Fruit fly (Drosophila melanogaster) whole organism, wandering third instar larva: ENCODE measurements around the gene ps.

Experiments
- Abd-B ChIP-seq: fragments of >200 bp; optimal IDR thresholded peaks from 2 replicates; lab custom pipeline; 2017; ENCODE audit warnings: missing biosample characterization, missing genetic modification characterization
- CG32264 ChIP-seq: fragments of 200-800 bp; sonication (Bioruptor generic); optimal IDR thresholded peaks from 2 replicates; lab custom pipeline; 2016; ENCODE audit warnings: missing biosample characterization, missing genetic modification characterization
- CG9705 ChIP-seq: fragments of 200-800 bp; sonication (Bioruptor generic); optimal IDR thresholded peaks from 2 replicates; lab custom pipeline; 2018; ENCODE audit warnings: missing biosample characterization, mild to moderate bottlenecking, missing genetic modification characterization
- CrebA ChIP-seq: fragments of 200-800 bp; sonication (Bioruptor generic); optimal IDR thresholded peaks from 2 replicates; lab custom pipeline; 2016; ENCODE audit warnings: missing biosample characterization, mild to moderate bottlenecking, missing genetic modification characterization, borderline replicate concordance
- Dfd ChIP-seq: fragments of >200 bp; optimal IDR thresholded peaks from 2 replicates; lab custom pipeline; 2017; ENCODE audit warnings: missing biosample characterization, missing genetic modification characterization
- Dif ChIP-seq: fragments of 200-275, 200-300 bp; sonication (Bioruptor generic); optimal IDR thresholded peaks from 2 replicates; lab custom pipeline; 2018; ENCODE audit warnings: missing biosample characterization, missing genetic modification characterization; ENCODE audit not compliant: partially characterized antibody
- GATAd ChIP-seq: sonication (Bioruptor generic); optimal IDR thresholded peaks from 2 replicates; lab custom pipeline; 2016; ENCODE audit warnings: missing biosample characterization, missing genetic modification characterization
- HLH106 ChIP-seq: fragments of 200-800 bp; optimal IDR thresholded peaks from 3 replicates; lab custom pipeline; 2019; ENCODE audit warnings: missing biosample characterization, mild to moderate bottlenecking, missing genetic modification characterization, moderate library complexity
- Hnf4 ChIP-seq: fragments of 200-800 bp; sonication (Bioruptor generic); optimal IDR thresholded peaks from 2 replicates; lab custom pipeline; 2016; ENCODE audit warnings: missing biosample characterization, mild to moderate bottlenecking, missing genetic modification characterization
- Hr78 ChIP-seq: fragments of >200 bp; optimal IDR thresholded peaks from 2 replicates; lab custom pipeline; 2017; ENCODE audit warnings: missing biosample characterization, missing genetic modification characterization
- Hr83 ChIP-seq: fragments of 200-300 bp; sonication (Bioruptor generic); optimal IDR thresholded peaks from 2 replicates; lab custom pipeline; 2016; ENCODE audit warnings: missing biosample characterization, mild to moderate bottlenecking, missing genetic modification characterization, moderate library complexity; ENCODE audit not compliant: poor library complexity, severe bottlenecking
- Jra ChIP-seq: sonication (Bioruptor generic); optimal IDR thresholded peaks from 2 replicates; lab custom pipeline; 2016; ENCODE audit warnings: missing biosample characterization, missing genetic modification characterization
- Mio ChIP-seq: sonication (Bioruptor generic); optimal IDR thresholded peaks from 2 replicates; lab custom pipeline; 2016; ENCODE audit warnings: missing biosample characterization, missing genetic modification characterization
- Myc ChIP-seq: fragments of >200 bp; optimal IDR thresholded peaks from 2 replicates; lab custom pipeline; 2017
- N ChIP-seq: fragments of >200 bp; optimal IDR thresholded peaks from 2 replicates; lab custom pipeline; 2018; ENCODE audit warnings: missing biosample characterization, missing external identifiers, missing genetic modification characterization
- OdsH ChIP-seq: fragments of 200-800 bp; sonication (Bioruptor generic); optimal IDR thresholded peaks from 2 replicates; lab custom pipeline; 2016; ENCODE audit warnings: missing biosample characterization, mild to moderate bottlenecking, missing genetic modification characterization
- Rel ChIP-seq, 2 experiments: fragments of 200-800 bp; sonication (Bioruptor generic) in 1 of 2; optimal IDR thresholded peaks; 2 replicates in 1 of 2; 3 replicates in 1 of 2; lab custom pipeline; 2016 to 2019; ENCODE audit warnings: mild to moderate bottlenecking in 2 of 2, missing biosample characterization in 2 of 2, missing genetic modification characterization in 2 of 2, moderate library complexity in 1 of 2
- Sp1 ChIP-seq: fragments of 200-800 bp; sonication (Bioruptor generic); optimal IDR thresholded peaks from 3 replicates; lab custom pipeline; 2019; ENCODE audit warnings: missing biosample characterization, mild to moderate bottlenecking, missing genetic modification characterization, moderate library complexity
- Vsx2 ChIP-seq: fragments of 200-300, 225-300 bp; sonication (Bioruptor generic); optimal IDR thresholded peaks from 2 replicates; lab custom pipeline; 2018; ENCODE audit warnings: missing biosample characterization, missing genetic modification characterization; ENCODE audit not compliant: partially characterized antibody
- br ChIP-seq: fragments of 200-800 bp; sonication (Bioruptor generic); optimal IDR thresholded peaks from 2 replicates; lab custom pipeline; 2016; ENCODE audit warnings: missing biosample characterization, missing genetic modification characterization
- brk ChIP-seq: fragments of 200-800 bp; sonication (Bioruptor generic); optimal IDR thresholded peaks from 2 replicates; lab custom pipeline; 2016; ENCODE audit warnings: missing biosample characterization, mild to moderate bottlenecking, missing genetic modification characterization
- dl ChIP-seq, 2 experiments: fragments of 175-275, 200-275 bp in 1 of 2; fragments of 200-275 bp in 1 of 2; sonication (Bioruptor generic); optimal IDR thresholded peaks; lab custom pipeline; 2018; ENCODE audit warnings: mild to moderate bottlenecking in 2 of 2, missing biosample characterization in 2 of 2, missing genetic modification characterization in 2 of 2, moderate library complexity in 2 of 2; ENCODE audit not compliant: partially characterized antibody in 2 of 2, insufficient read depth in 1 of 2
- dmrt93B ChIP-seq: fragments of 200-800 bp; sonication (Bioruptor generic); optimal IDR thresholded peaks from 2 replicates; lab custom pipeline; 2018; ENCODE audit warnings: missing biosample characterization, mild to moderate bottlenecking, missing genetic modification characterization
- dsf ChIP-seq: sonication (Bioruptor generic); optimal IDR thresholded peaks from 2 replicates; lab custom pipeline; 2016; ENCODE audit warnings: missing biosample characterization, missing genetic modification characterization, borderline replicate concordance
- ey ChIP-seq: fragments of 200-800 bp; sonication (Bioruptor generic); optimal IDR thresholded peaks from 2 replicates; lab custom pipeline; 2016; ENCODE audit warnings: missing biosample characterization, missing genetic modification characterization
- foxo ChIP-seq, 2 experiments: fragments of 200-800 bp; sonication (Bioruptor generic); optimal IDR thresholded peaks; 2 replicates in 1 of 2; 3 replicates in 1 of 2; lab custom pipeline; 2016 to 2017; ENCODE audit warnings: missing biosample characterization in 2 of 2, missing genetic modification characterization in 2 of 2
- fru ChIP-seq: fragments of 200-800 bp; sonication (Bioruptor generic); optimal IDR thresholded peaks from 3 replicates; lab custom pipeline; 2016; ENCODE audit warnings: missing biosample characterization, mild to moderate bottlenecking, missing genetic modification characterization
- h ChIP-seq: fragments of 200-800 bp; sonication (Bioruptor generic); optimal IDR thresholded peaks from 3 replicates; lab custom pipeline; 2016; ENCODE audit warnings: missing biosample characterization, mild to moderate bottlenecking, missing genetic modification characterization
- jim ChIP-seq: fragments of 175-275, 200-325 bp; sonication (Bioruptor generic); optimal IDR thresholded peaks from 2 replicates; lab custom pipeline; 2016; ENCODE audit warnings: missing biosample characterization, mild to moderate bottlenecking, missing genetic modification characterization
- lola ChIP-seq: fragments of >200 bp; optimal IDR thresholded peaks from 2 replicates; lab custom pipeline; 2017; ENCODE audit warnings: missing biosample characterization, missing genetic modification characterization
- pan ChIP-seq: fragments of >200 bp; optimal IDR thresholded peaks from 2 replicates; lab custom pipeline; 2017
- psq ChIP-seq: fragments of 200-800 bp; sonication (Bioruptor generic); optimal IDR thresholded peaks from 3 replicates; lab custom pipeline; 2017; ENCODE audit warnings: missing biosample characterization, mild to moderate bottlenecking, missing genetic modification characterization, moderate library complexity
- rgr ChIP-seq: fragments of 200-800 bp; sonication (Bioruptor generic); optimal IDR thresholded peaks from 3 replicates; lab custom pipeline; 2016; ENCODE audit warnings: missing biosample characterization, mild to moderate bottlenecking, missing genetic modification characterization
- sage ChIP-seq: fragments of 200-800 bp; sonication (Bioruptor generic); optimal IDR thresholded peaks from 2 replicates; lab custom pipeline; 2016; ENCODE audit warnings: missing biosample characterization, mild to moderate bottlenecking, missing genetic modification characterization
- sv ChIP-seq: fragments of 200-800 bp; sonication (Bioruptor generic); optimal IDR thresholded peaks from 3 replicates; lab custom pipeline; 2016; ENCODE audit warnings: missing biosample characterization, missing genetic modification characterization
- tai ChIP-seq: sonication (Bioruptor generic); optimal IDR thresholded peaks from 2 replicates; lab custom pipeline; 2016; ENCODE audit warnings: missing biosample characterization, missing genetic modification characterization
- usp ChIP-seq: fragments of >200 bp; optimal IDR thresholded peaks from 2 replicates; lab custom pipeline; 2017; ENCODE audit warnings: missing biosample characterization, missing genetic modification characterization
- woc ChIP-seq: sonication (Bioruptor generic); optimal IDR thresholded peaks from 2 replicates; lab custom pipeline; 2016; ENCODE audit warnings: missing biosample characterization, mild to moderate bottlenecking, missing genetic modification characterization

Gene ps

DNA sequence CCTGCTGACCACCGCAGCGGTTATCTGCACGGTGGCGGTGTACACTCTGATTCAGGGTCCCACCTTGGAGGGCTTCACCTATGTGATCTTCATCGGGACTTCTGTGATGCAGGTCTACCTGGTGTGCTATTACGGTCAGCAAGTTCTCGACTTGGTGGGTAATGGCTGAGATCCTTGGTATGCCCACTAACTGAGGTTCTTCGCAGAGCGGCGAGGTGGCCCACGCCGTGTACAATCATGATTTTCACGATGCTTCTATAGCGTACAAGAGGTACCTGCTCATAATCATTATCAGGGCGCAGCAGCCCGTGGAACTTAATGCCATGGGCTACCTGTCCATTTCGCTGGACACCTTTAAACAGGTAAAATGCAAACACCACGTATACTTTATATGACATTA, 18.7 kb upstream of the ps start:
- TF ChIP-seq CG9705 (GFP tag; lab: Kevin White, UChicago) (no peak), sage (GFP tag; lab: Kevin White, UChicago) (no peak), h (no peak), HLH106 (tag; lab: Kevin White, UChicago) (no peak), Hr83 (GFP tag; lab: Kevin White, UChicago) (no peak), dl (GFP tag; optimal IDR thresholded peaks at IDR 0.05; lab: Kevin White, UChicago; ENCODE audit: insufficient read depth in 1 of 2, partially characterized antibody in 2 of 2) (no peak), Sp1 (GFP tag; lab: Kevin White, UChicago) (no peak), Jra (no peak)

DNA sequence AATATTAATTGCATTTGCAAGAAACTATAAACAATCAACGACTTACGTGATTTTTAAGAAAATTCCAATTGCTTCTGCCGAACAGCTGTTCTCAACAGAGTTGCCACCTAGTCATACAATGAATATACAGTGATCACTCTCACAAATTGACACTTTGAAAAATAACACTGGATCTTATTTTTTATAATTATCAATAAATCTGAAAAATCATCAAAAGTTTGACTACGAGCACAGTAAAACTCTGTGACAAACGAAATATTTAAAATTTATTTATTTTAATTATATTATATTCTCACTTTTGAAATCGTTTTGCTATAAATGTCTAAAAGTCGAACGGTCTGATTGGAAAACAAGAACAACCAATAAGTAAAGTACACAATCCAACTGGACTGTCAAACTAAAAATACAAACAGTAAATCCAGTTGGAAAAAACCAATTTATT, 17.8 kb upstream of the ps start, which contains the start of gene CG34117:
Gene CG34117, minus strand, starts transcription at position 103 of the 442 bp plus-strand sequence.
- TF ChIP-seq Rel (GFP tag; optimal IDR thresholded peaks at IDR 0.05; lab: Kevin White, UChicago), result no peak
- peak; percentile 68 for TF ChIP-seq Rel (tag; optimal IDR thresholded peaks at IDR 0.05; lab: Kevin White, UChicago)
- peak; percentile 86 for TF ChIP-seq Hnf4
- no peak for TF ChIP-seq tai (GFP tag; lab: Kevin White, UChicago)
- peak; percentile 69 for TF ChIP-seq fru
- no peak for TF ChIP-seq Dfd (GFP tag; lab: Kevin White, UChicago)
- TF ChIP-seq foxo (GFP tag; optimal IDR thresholded peaks at IDR 0.05; lab: Kevin White, UChicago), result peak in 1 of 2 experiments; percentile 89
- TF ChIP-seq dmrt93B, result peak; percentile 45
- no peak for TF ChIP-seq GATAd
- peak; percentile 81 for TF ChIP-seq h
- TF ChIP-seq Dif (GFP tag; lab: Kevin White, UChicago), result no peak
- peak; percentile 70 for TF ChIP-seq Jra
- peak; percentile 73 for TF ChIP-seq sv (GFP tag; lab: Kevin White, UChicago)
- peak; percentile 87 for TF ChIP-seq rgr (GFP tag; lab: Kevin White, UChicago)
- TF ChIP-seq ey (GFP tag; lab: Kevin White, UChicago), result peak; percentile 75
- TF ChIP-seq sage (GFP tag; lab: Kevin White, UChicago), result peak; percentile 65
- no peak for TF ChIP-seq lola (GFP tag; lab: Kevin White, UChicago)
- TF ChIP-seq pan, result no peak
- peak; percentile 72 for TF ChIP-seq psq (GFP tag; lab: Kevin White, UChicago)
- peak; percentile 57 for TF ChIP-seq dsf
- TF ChIP-seq Myc (lab: Kevin White, UChicago), result no peak
- TF ChIP-seq CG32264 (GFP tag; lab: Kevin White, UChicago), result no peak
- TF ChIP-seq Hr83 (GFP tag; lab: Kevin White, UChicago), result peak; percentile 75
- TF ChIP-seq OdsH (GFP tag; lab: Kevin White, UChicago), result peak; percentile 78
- peak; percentile 11 for TF ChIP-seq jim (GFP tag; lab: Kevin White, UChicago)
- peak; percentile 75 for TF ChIP-seq Sp1 (GFP tag; lab: Kevin White, UChicago)
- no peak for TF ChIP-seq dl (GFP tag; optimal IDR thresholded peaks at IDR 0.05; lab: Kevin White, UChicago; ENCODE audit: insufficient read depth in 1 of 2, partially characterized antibody in 2 of 2)
- no peak for TF ChIP-seq Abd-B (GFP tag; lab: Kevin White, UChicago)
- TF ChIP-seq br (GFP tag; lab: Kevin White, UChicago), result peak; percentile 47
- TF ChIP-seq Hr78, result no peak
- peak; percentile 76 for TF ChIP-seq HLH106 (tag; lab: Kevin White, UChicago)
- TF ChIP-seq N (GFP tag; lab: Kevin White, UChicago), result no peak
- TF ChIP-seq usp (GFP tag; lab: Kevin White, UChicago), result no peak
- TF ChIP-seq woc (GFP tag; lab: Kevin White, UChicago), result peak; percentile 76
- TF ChIP-seq CrebA (GFP tag; lab: Kevin White, UChicago), result no peak
- TF ChIP-seq CG9705 (GFP tag; lab: Kevin White, UChicago), result peak; percentile 55
- TF ChIP-seq Vsx2, result no peak
- TF ChIP-seq Mio (GFP tag; lab: Kevin White, UChicago), result no peak
- no peak for TF ChIP-seq brk (GFP tag; lab: Kevin White, UChicago)
